Fruit fly (Drosophila melanogaster) whole organism, embryonic: ENCODE data around the gene Klp61F.
"Not testable (repeated sequence)": the region's sequence is repeated elsewhere in the genome, so short reads cannot be mapped to it uniquely, and the experiment has no call there.

Experiments used
- B-H2 ChIP-seq: fragments of 200-800 bp; sonication (Bioruptor generic); optimal IDR thresholded peaks from 2 replicates; lab custom pipeline; 2018; ENCODE audit warnings: missing biosample characterization, mild to moderate bottlenecking, missing genetic modification characterization
- CG12071 ChIP-seq: fragments of 200-800 bp; sonication (Bioruptor generic); optimal IDR thresholded peaks from 3 replicates; lab custom pipeline; 2018; ENCODE audit warnings: missing biosample characterization, mild to moderate bottlenecking, missing genetic modification characterization
- CG12299 ChIP-seq: fragments of 200-800 bp; sonication (Bioruptor generic); optimal IDR thresholded peaks from 2 replicates; lab custom pipeline; 2018; ENCODE audit warnings: missing biosample characterization, mild to moderate bottlenecking, missing genetic modification characterization
- CG13624 ChIP-seq: fragments of 200-800 bp; sonication (Bioruptor generic); optimal IDR thresholded peaks from 2 replicates; lab custom pipeline; 2016; ENCODE audit warnings: missing biosample characterization, missing genetic modification characterization
- CG1792 ChIP-seq: fragments of 200-800 bp; sonication (Bioruptor generic); optimal IDR thresholded peaks from 2 replicates; lab custom pipeline; 2016; ENCODE audit warnings: missing biosample characterization, missing genetic modification characterization
- CG2116 ChIP-seq: fragments of 200-800 bp; sonication (Bioruptor generic); optimal IDR thresholded peaks from 3 replicates; lab custom pipeline; 2018; ENCODE audit warnings: missing biosample characterization, mild to moderate bottlenecking, missing genetic modification characterization
- CG2120 ChIP-seq: fragments of 200-800 bp; sonication (Bioruptor generic); optimal IDR thresholded peaks from 3 replicates; lab custom pipeline; 2016; ENCODE audit warnings: missing biosample characterization, missing genetic modification characterization
- CG33213 ChIP-seq: fragments of 200-800 bp; sonication (Bioruptor generic); optimal IDR thresholded peaks from 3 replicates; lab custom pipeline; 2016; ENCODE audit warnings: missing biosample characterization, missing genetic modification characterization
- CG34224 ChIP-seq: fragments of 200-800 bp; sonication (Bioruptor generic); IDR thresholded peaks from 3 replicates; pipeline ENCODE4 v1.3.6; 2022; ENCODE audit warnings: missing biosample characterization, missing genetic modification characterization; ENCODE audit not compliant: partially characterized antibody
- CG4282 ChIP-seq: fragments of 200-800 bp; sonication (Bioruptor generic); optimal IDR thresholded peaks from 2 replicates; lab custom pipeline; 2016; ENCODE audit warnings: missing biosample characterization, missing genetic modification characterization
- CG4730 ChIP-seq: fragments of 200-800 bp; sonication (Bioruptor generic); IDR thresholded peaks from 2 replicates; pipeline ENCODE4 v1.3.6; 2022; ENCODE audit warnings: missing biosample characterization, missing genetic modification characterization
- CG6854 ChIP-seq: fragments of 200-800 bp; sonication (Bioruptor generic); optimal IDR thresholded peaks from 3 replicates; lab custom pipeline; 2017; ENCODE audit warnings: missing biosample characterization, mild to moderate bottlenecking, missing genetic modification characterization
- CG7357 ChIP-seq: fragments of 200-800 bp; sonication (Bioruptor generic); IDR thresholded peaks from 3 replicates; pipeline ENCODE4 v1.3.6; 2022; ENCODE audit warnings: missing biosample characterization, missing genetic modification characterization
- CG7839 ChIP-seq: fragments of 200-800 bp; sonication (Bioruptor generic); optimal IDR thresholded peaks from 3 replicates; lab custom pipeline; 2018; ENCODE audit warnings: missing biosample characterization, mild to moderate bottlenecking, missing genetic modification characterization, moderate library complexity
- CG9797 ChIP-seq: fragments of 200-800 bp; sonication (Bioruptor generic); optimal IDR thresholded peaks from 3 replicates; lab custom pipeline; 2018; ENCODE audit warnings: missing biosample characterization, mild to moderate bottlenecking, missing genetic modification characterization
- Deaf1 ChIP-seq: fragments of 200-800 bp; optimal IDR thresholded peaks from 3 replicates; lab custom pipeline; 2019; ENCODE audit warnings: missing biosample characterization, mild to moderate bottlenecking, missing genetic modification characterization, moderate library complexity
- Drgx ChIP-seq: fragments of 200-800 bp; sonication (Bioruptor generic); IDR thresholded peaks from 2 replicates; pipeline ENCODE4 v1.3.6; 2022; ENCODE audit warnings: missing biosample characterization, missing genetic modification characterization
- Eip74EF ChIP-seq, 2 experiments: fragments of 200-800 bp in 1 of 2; fragments of >200 bp in 1 of 2; sonication (Bioruptor generic) in 1 of 2; optimal IDR thresholded peaks; 2 replicates each; lab custom pipeline; 2017 to 2019; ENCODE audit warnings: missing biosample characterization in 2 of 2, missing genetic modification characterization in 2 of 2, mild to moderate bottlenecking in 1 of 2, moderate library complexity in 1 of 2
- Ets65A ChIP-seq: fragments of 200-800 bp; sonication (Bioruptor generic); peaks from one replicate; lab custom pipeline; 2016; ENCODE audit warnings: missing biosample characterization, missing genetic modification characterization
- H15 ChIP-seq: fragments of 200-800 bp; sonication (Bioruptor generic); IDR thresholded peaks from 3 replicates; pipeline ENCODE4 v1.3.6; 2022; ENCODE audit warnings: missing biosample characterization, missing genetic modification characterization
- Hr51 ChIP-seq, 2 experiments: fragments of 200-800 bp; sonication (Bioruptor generic); optimal IDR thresholded peaks; 2 replicates in 1 of 2; 3 replicates in 1 of 2; lab custom pipeline; 2016 to 2018; ENCODE audit warnings: missing biosample characterization in 2 of 2, missing genetic modification characterization in 2 of 2, mild to moderate bottlenecking in 1 of 2, moderate library complexity in 1 of 2
- Med ChIP-seq: fragments of 200-800 bp; sonication (Bioruptor generic); peaks from one replicate; lab custom pipeline; 2016; ENCODE audit warnings: missing biosample characterization, missing genetic modification characterization, mild to moderate bottlenecking, inconsistent platforms, moderate library complexity
- Mes4 ChIP-seq: fragments of 200-800 bp; sonication (Bioruptor generic); optimal IDR thresholded peaks from 2 replicates; lab custom pipeline; 2016; ENCODE audit warnings: missing biosample characterization, missing genetic modification characterization
- Usf ChIP-seq: fragments of 200-800 bp; sonication (Bioruptor generic); optimal IDR thresholded peaks from 2 replicates; lab custom pipeline; 2017; ENCODE audit warnings: missing genotype, missing biosample characterization, missing genetic modification characterization
- abd-A ChIP-seq: fragments of 200-800 bp; sonication (Bioruptor generic); optimal IDR thresholded peaks from 3 replicates; lab custom pipeline; 2019; ENCODE audit warnings: missing biosample characterization, mild to moderate bottlenecking, missing genetic modification characterization, moderate library complexity
- az2 ChIP-seq: fragments of 200-800 bp; sonication (Bioruptor generic); optimal IDR thresholded peaks from 3 replicates; lab custom pipeline; 2016; ENCODE audit warnings: missing biosample characterization, missing genetic modification characterization
- br ChIP-seq: fragments of >200 bp; optimal IDR thresholded peaks from 2 replicates; lab custom pipeline; 2017
- cato ChIP-seq: fragments of 200-800 bp; sonication (Bioruptor generic); optimal IDR thresholded peaks from 2 replicates; lab custom pipeline; 2016; ENCODE audit warnings: missing biosample characterization, missing genetic modification characterization, borderline replicate concordance
- caup ChIP-seq: fragments of 200-800 bp; sonication (Bioruptor generic); optimal IDR thresholded peaks from 3 replicates; lab custom pipeline; 2017; ENCODE audit warnings: missing biosample characterization, mild to moderate bottlenecking, missing genetic modification characterization, moderate library complexity; ENCODE audit not compliant: severe bottlenecking
- disco-r ChIP-seq: fragments of 200-800 bp; sonication (Bioruptor generic); optimal IDR thresholded peaks from 2 replicates; lab custom pipeline; 2016; ENCODE audit warnings: missing biosample characterization, missing genetic modification characterization
- dmrt11E ChIP-seq: fragments of 200-800 bp; sonication (Bioruptor generic); optimal IDR thresholded peaks from 3 replicates; lab custom pipeline; 2018; ENCODE audit warnings: missing biosample characterization, mild to moderate bottlenecking, missing genetic modification characterization, moderate library complexity
- dpn ChIP-seq, 2 experiments: fragments of 200-800 bp; sonication (Bioruptor generic); optimal IDR thresholded peaks; 3 replicates each; lab custom pipeline; 2016; ENCODE audit warnings: missing biosample characterization in 2 of 2, missing genetic modification characterization in 2 of 2
- emc ChIP-seq: fragments of 200-800 bp; sonication (Bioruptor generic); optimal IDR thresholded peaks from 2 replicates; lab custom pipeline; 2016; ENCODE audit warnings: missing biosample characterization, missing genetic modification characterization
- en ChIP-seq: fragments of 200-800 bp; sonication (Bioruptor generic); optimal IDR thresholded peaks from 2 replicates; lab custom pipeline; 2016; ENCODE audit warnings: missing biosample characterization, missing genetic modification characterization
- fd102C ChIP-seq: fragments of 200-800 bp; sonication (Bioruptor generic); optimal IDR thresholded peaks from 2 replicates; lab custom pipeline; 2018; ENCODE audit warnings: missing biosample characterization, mild to moderate bottlenecking, missing genetic modification characterization, moderate library complexity
- gcm2 ChIP-seq: fragments of 200-800 bp; sonication (Bioruptor generic); optimal IDR thresholded peaks from 2 replicates; lab custom pipeline; 2016; ENCODE audit warnings: missing biosample characterization, missing genetic modification characterization
- gem ChIP-seq: fragments of 200-800 bp; sonication (Bioruptor generic); optimal IDR thresholded peaks from 2 replicates; lab custom pipeline; 2019; ENCODE audit warnings: missing biosample characterization, mild to moderate bottlenecking, missing genetic modification characterization, moderate library complexity
- jing ChIP-seq: fragments of 200-800 bp; sonication (Bioruptor generic); optimal IDR thresholded peaks from 2 replicates; lab custom pipeline; 2018; ENCODE audit warnings: missing biosample characterization, mild to moderate bottlenecking, missing genetic modification characterization
- kah ChIP-seq: fragments of 200-800 bp; sonication (Bioruptor generic); optimal IDR thresholded peaks from 2 replicates; lab custom pipeline; 2018; ENCODE audit warnings: missing biosample characterization, mild to moderate bottlenecking, missing genetic modification characterization
- lola ChIP-seq, 3 experiments: fragments of >200 bp in 2 of 3; fragments of 200-800 bp in 1 of 3; sonication (Bioruptor generic) in 1 of 3; optimal IDR thresholded peaks; 2 replicates each; lab custom pipeline; 2017 to 2019; ENCODE audit warnings: missing biosample characterization in 3 of 3, missing genetic modification characterization in 3 of 3, mild to moderate bottlenecking in 1 of 3, moderate library complexity in 1 of 3
- nerfin-1 ChIP-seq: fragments of 200-800 bp; sonication (Bioruptor generic); optimal IDR thresholded peaks from 3 replicates; lab custom pipeline; 2019; ENCODE audit warnings: missing biosample characterization, mild to moderate bottlenecking, missing genetic modification characterization, moderate library complexity
- p53 ChIP-seq: fragments of 200-800 bp; sonication (Bioruptor generic); optimal IDR thresholded peaks from 2 replicates; lab custom pipeline; 2016; ENCODE audit warnings: missing biosample characterization, missing genetic modification characterization
- pho ChIP-seq: fragments of 200-800 bp; sonication (Bioruptor generic); optimal IDR thresholded peaks from 2 replicates; lab custom pipeline; 2016; ENCODE audit warnings: missing biosample characterization, missing genetic modification characterization
- row ChIP-seq: fragments of 200-800 bp; sonication (Bioruptor generic); IDR thresholded peaks from 3 replicates; pipeline ENCODE4 v1.3.6; 2022; ENCODE audit warnings: missing biosample characterization, missing genetic modification characterization
- slbo ChIP-seq: fragments of 200-800 bp; sonication (Bioruptor generic); IDR thresholded peaks from 2 replicates; pipeline ENCODE4 v1.3.6; 2022; ENCODE audit warnings: missing biosample characterization, missing genetic modification characterization
- so ChIP-seq: fragments of 200-800 bp; sonication (Bioruptor generic); IDR thresholded peaks from 3 replicates; pipeline ENCODE4 v1.3.6; 2022; ENCODE audit warnings: missing biosample characterization, missing genetic modification characterization

Klp61F gene

DNA sequence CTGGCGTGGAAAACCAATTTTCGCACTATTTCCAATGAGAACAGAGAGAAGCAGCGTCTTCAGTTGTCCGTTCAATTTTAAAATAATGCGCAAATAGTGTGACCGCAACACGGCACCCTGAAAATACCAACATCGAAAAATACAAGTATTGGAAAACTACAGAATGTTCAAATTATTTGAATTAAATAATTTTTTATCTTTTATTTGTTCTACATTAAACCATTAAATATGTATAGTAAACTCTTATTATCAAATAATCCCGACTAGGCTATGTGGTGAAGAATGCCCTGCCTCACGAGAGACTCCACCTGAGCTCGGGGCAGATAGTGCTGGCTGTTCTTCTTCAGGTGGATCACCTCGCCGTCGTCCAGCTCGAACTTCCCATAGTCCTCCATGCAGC lies at the start of gene Klp61F:
Gene Klp61F, minus strand, starts transcription at position 101 of the 400 bp plus-strand sequence.
- TF ChIP-seq fd102C (GFP tag; lab: Kevin White, UChicago); kah; az2: not testable (repeated sequence)

- TF ChIP-seq emc (GFP tag; lab: Kevin White, UChicago) (no peak), CG2116 (GFP tag; lab: Kevin White, UChicago) (peak; percentile 66), p53 (GFP tag; lab: Kevin White, UChicago) (peak; percentile 80)
These were observed 49.1 kb upstream of the Klp61F start for dm6 chr3L:1294835-1295234.

DNA sequence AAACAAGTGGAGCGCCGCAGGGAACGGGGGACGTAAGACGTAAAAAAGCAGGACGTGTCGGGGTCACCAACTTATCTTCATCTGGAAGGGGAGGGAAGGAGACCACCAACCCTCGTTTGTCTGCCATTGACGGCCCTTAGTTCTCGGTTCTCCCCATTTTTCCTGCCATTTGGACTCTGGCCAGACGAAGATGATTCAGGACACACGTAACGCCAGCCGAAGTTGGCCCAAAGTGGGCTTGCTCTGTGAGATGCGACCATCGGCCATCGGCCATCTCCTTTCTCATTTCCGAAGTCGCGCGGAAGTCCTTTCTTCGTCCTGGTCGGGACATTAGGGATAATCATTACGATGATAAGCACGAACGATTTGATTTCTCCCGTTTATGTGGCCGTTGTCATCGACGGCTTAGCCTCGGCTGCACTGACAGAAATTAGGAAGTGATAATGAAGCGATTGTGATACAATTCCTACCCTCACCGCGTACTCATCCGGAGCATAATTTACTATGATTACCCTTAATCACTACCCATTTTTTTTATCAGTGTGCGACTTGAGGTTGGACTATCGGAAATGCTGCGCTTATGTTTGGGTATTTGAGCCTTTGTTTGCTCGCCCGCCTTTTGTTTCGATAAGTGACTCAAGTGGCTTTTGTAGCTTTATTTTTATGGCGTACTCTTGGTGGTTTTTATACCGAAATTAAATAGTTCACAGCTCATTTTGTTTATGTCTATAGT lies 35.3 kb upstream of the Klp61F start:
- TF ChIP-seq dmrt11E (tag; lab: Kevin White, UChicago) = no peak
- TF ChIP-seq en (GFP tag; lab: Kevin White, UChicago) = no peak
- TF ChIP-seq Usf = no peak
- peak; percentile 13 for TF ChIP-seq CG2120 (GFP tag; lab: Kevin White, UChicago)
- TF ChIP-seq CG1792 (GFP tag; lab: Kevin White, UChicago) = no peak
- TF ChIP-seq Mes4 (GFP tag; lab: Kevin White, UChicago) = no peak
- TF ChIP-seq nerfin-1 (tag; lab: Kevin White, UChicago) = no peak
- TF ChIP-seq CG12299 (tag; lab: Kevin White, UChicago) = no peak
- peak; percentile 56 for TF ChIP-seq Deaf1 (tag; lab: Kevin White, UChicago)
- no peak for TF ChIP-seq CG13624 (GFP tag; lab: Kevin White, UChicago)
- TF ChIP-seq CG4282 (GFP tag; lab: Kevin White, UChicago) = no peak
- TF ChIP-seq abd-A = peak; percentile 74
- no peak for TF ChIP-seq so (GFP tag; lab: Robert Waterston, UW)
- TF ChIP-seq jing (GFP tag; lab: Kevin White, UChicago) = no peak
- TF ChIP-seq CG7839 (tag; lab: Kevin White, UChicago) = no peak
- TF ChIP-seq row (GFP tag; lab: Robert Waterston, UW) = peak; percentile 20; the same call in 1 of the 3 replicates
- peak; percentile 71 for TF ChIP-seq Med (GFP tag; lab: Kevin White, UChicago)
- no peak for TF ChIP-seq pho (GFP tag; lab: Kevin White, UChicago)
- TF ChIP-seq CG6854 (GFP tag; lab: Kevin White, UChicago) = no peak
- TF ChIP-seq Ets65A (GFP tag; lab: Kevin White, UChicago) = peak; percentile 63
- TF ChIP-seq B-H2 (GFP tag; lab: Kevin White, UChicago) = no peak
- TF ChIP-seq Eip74EF (GFP tag; optimal IDR thresholded peaks at IDR 0.05; lab: Kevin White, UChicago) = no peak
- no peak for TF ChIP-seq Hr51 (GFP tag; optimal IDR thresholded peaks at IDR 0.05; lab: Kevin White, UChicago)
- no peak for TF ChIP-seq gcm2
- TF ChIP-seq CG7357 (GFP tag; lab: Robert Waterston, UW) = no peak
- no peak for TF ChIP-seq br (lab: Kevin White, UChicago)
- TF ChIP-seq gem (tag; lab: Kevin White, UChicago) = no peak
- TF ChIP-seq CG4730 (GFP tag; lab: Robert Waterston, UW) = no peak
- no peak for TF ChIP-seq CG34224 (GFP tag; lab: Robert Waterston, UW)
- no peak for TF ChIP-seq CG33213 (GFP tag; lab: Kevin White, UChicago)
- no peak for TF ChIP-seq cato (GFP tag; lab: Kevin White, UChicago)
- TF ChIP-seq slbo = peak; percentile 37; the same call in 1 of the 2 replicates
- no peak for TF ChIP-seq Drgx (GFP tag; lab: Robert Waterston, UW)
- TF ChIP-seq lola (GFP tag; optimal IDR thresholded peaks at IDR 0.05; lab: Kevin White, UChicago) = no peak
- no peak for TF ChIP-seq CG12071 (GFP tag; lab: Kevin White, UChicago)
- TF ChIP-seq dpn (GFP tag; optimal IDR thresholded peaks at IDR 0.05; lab: Kevin White, UChicago) = no peak
- no peak for TF ChIP-seq disco-r (GFP tag; lab: Kevin White, UChicago)
- TF ChIP-seq caup (GFP tag; lab: Kevin White, UChicago) = no peak
- no peak for TF ChIP-seq CG9797 (GFP tag; lab: Kevin White, UChicago)
- TF ChIP-seq H15 (GFP tag; lab: Robert Waterston, UW) = no peak
